Worm (Caenorhabditis elegans) whole organism, L3 larva: ENCODE measurements around the gene srh-235.

Experiments
- R02D3.7 ChIP-seq: fragments of 150-350 bp; optimal IDR thresholded peaks from 2 replicates; lab custom pipeline; 2014; ENCODE audit warnings: missing biosample characterization, missing genetic modification characterization
- aly-2 ChIP-seq: fragments of 150-350 bp; optimal IDR thresholded peaks from 2 replicates; lab custom pipeline; 2014; ENCODE audit warnings: missing biosample characterization, missing genetic modification characterization
- ama-1 ChIP-seq: fragments of 150-350 bp; optimal IDR thresholded peaks from 2 replicates; lab custom pipeline; 2018
- ceh-28 ChIP-seq: fragments of 150-350 bp; optimal IDR thresholded peaks from 2 replicates; lab custom pipeline; 2014; ENCODE audit warnings: missing biosample characterization, missing genetic modification reagents, missing genetic modification characterization
- ceh-82 ChIP-seq: fragments of 150-350 bp; optimal IDR thresholded peaks from 2 replicates; lab custom pipeline; 2014; ENCODE audit warnings: missing biosample characterization, missing genetic modification characterization
- ceh-9 ChIP-seq: sonication (generic microtip); optimal IDR thresholded peaks from 2 replicates; lab custom pipeline; 2018; ENCODE audit warnings: missing biosample characterization, missing genetic modification characterization
- daf-12 ChIP-seq: fragments of 150-350 bp; optimal IDR thresholded peaks from 2 replicates; lab custom pipeline; 2014; ENCODE audit warnings: missing biosample characterization, missing genetic modification reagents, missing genetic modification characterization
- egl-27 ChIP-seq: sonication (generic microtip); optimal IDR thresholded peaks from 4 replicates; lab custom pipeline; 2017; ENCODE audit warnings: missing biosample characterization, missing genetic modification reagents, missing genetic modification characterization
- egl-5 ChIP-seq: fragments of 150-350 bp; optimal IDR thresholded peaks from 2 replicates; lab custom pipeline; 2017; ENCODE audit warnings: missing biosample characterization, missing genetic modification reagents, missing genetic modification characterization, inconsistent platforms
- elt-2 ChIP-seq: sonication (generic microtip); optimal IDR thresholded peaks from 2 replicates; lab custom pipeline; 2016; ENCODE audit warnings: missing genetic modification reagents, mild to moderate bottlenecking, missing genetic modification characterization, missing compliant biosample characterization
- fkh-10 ChIP-seq: sonication (generic microtip); optimal IDR thresholded peaks from 2 replicates; lab custom pipeline; 2017; ENCODE audit warnings: missing biosample characterization, missing genetic modification reagents, missing genetic modification characterization
- fos-1 ChIP-seq: fragments of 150-350 bp; optimal IDR thresholded peaks from 2 replicates; lab custom pipeline; 2014; ENCODE audit warnings: missing biosample characterization, missing genetic modification characterization
- hmg-11 ChIP-seq: sonication (generic microtip); optimal IDR thresholded peaks from 2 replicates; lab custom pipeline; 2016; ENCODE audit warnings: missing genetic modification characterization, missing compliant biosample characterization
- jun-1 ChIP-seq: fragments of 150-350 bp; optimal IDR thresholded peaks from 2 replicates; lab custom pipeline; 2014; ENCODE audit warnings: missing biosample characterization, missing genetic modification reagents, missing genetic modification characterization
- lin-39 ChIP-seq: fragments of 150-350 bp; optimal IDR thresholded peaks from 2 replicates; lab custom pipeline; 2018; ENCODE audit warnings: missing biosample characterization, missing genetic modification reagents, missing genetic modification characterization
- mdl-1 ChIP-seq: fragments of 150-350 bp; optimal IDR thresholded peaks from 2 replicates; lab custom pipeline; 2014; ENCODE audit warnings: missing biosample characterization, missing genetic modification characterization
- mml-1 ChIP-seq: fragments of 150-350 bp; sonication (generic microtip); optimal IDR thresholded peaks from 3 replicates; lab custom pipeline; 2014; ENCODE audit warnings: missing biosample characterization, missing genetic modification characterization
- nhr-11 ChIP-seq: fragments of 150-350 bp; optimal IDR thresholded peaks from 2 replicates; lab custom pipeline; 2014; ENCODE audit warnings: missing biosample characterization, missing genetic modification characterization
- nhr-23 ChIP-seq: fragments of 150-350 bp; optimal IDR thresholded peaks from 2 replicates; lab custom pipeline; 2014; ENCODE audit warnings: missing biosample characterization, missing genetic modification reagents, missing genetic modification characterization
- nhr-25 ChIP-seq: sonication (generic microtip); optimal IDR thresholded peaks from 2 replicates; lab custom pipeline; 2017; ENCODE audit warnings: missing biosample characterization, missing genetic modification characterization
- nhr-28 ChIP-seq: fragments of 150-350 bp; optimal IDR thresholded peaks from 2 replicates; lab custom pipeline; 2014; ENCODE audit warnings: missing biosample characterization, missing genetic modification characterization
- nhr-67 ChIP-seq: fragments of 150-350 bp; optimal IDR thresholded peaks from 2 replicates; lab custom pipeline; 2014; ENCODE audit warnings: missing biosample characterization, missing genetic modification characterization
- nhr-76 ChIP-seq: fragments of 150-350 bp; sonication (generic microtip); optimal IDR thresholded peaks from 5 replicates; lab custom pipeline; 2014; ENCODE audit warnings: missing biosample characterization, missing genetic modification characterization
- nhr-77 ChIP-seq: fragments of 150-350 bp; optimal IDR thresholded peaks from 2 replicates; lab custom pipeline; 2014; ENCODE audit warnings: missing biosample characterization, missing genetic modification characterization
- pqm-1 ChIP-seq: fragments of 150-350 bp; optimal IDR thresholded peaks from 2 replicates; lab custom pipeline; 2017; ENCODE audit warnings: missing biosample characterization, missing genetic modification characterization, inconsistent platforms
- sea-2 ChIP-seq: fragments of 150-350 bp; sonication (generic microtip); optimal IDR thresholded peaks from 4 replicates; lab custom pipeline; 2014; ENCODE audit warnings: missing biosample characterization, missing genetic modification reagents, missing genetic modification characterization
- skn-1 ChIP-seq: fragments of 150-350 bp; optimal IDR thresholded peaks from 2 replicates; lab custom pipeline; 2014; ENCODE audit warnings: missing biosample characterization, missing genetic modification characterization
- snpc-4 ChIP-seq: fragments of 150-350 bp; optimal IDR thresholded peaks from 2 replicates; lab custom pipeline; 2014; ENCODE audit warnings: missing biosample characterization, missing genetic modification characterization
- tbx-2 ChIP-seq: sonication (generic microtip); optimal IDR thresholded peaks from 2 replicates; lab custom pipeline; 2016; ENCODE audit warnings: mild to moderate bottlenecking, missing genetic modification characterization, missing compliant biosample characterization
- unc-39 ChIP-seq: sonication (generic microtip); optimal IDR thresholded peaks from 4 replicates; lab custom pipeline; 2017; ENCODE audit warnings: missing biosample characterization, missing genetic modification characterization
- unc-62 ChIP-seq: fragments of 150-350 bp; sonication (generic microtip); optimal IDR thresholded peaks from 4 replicates; lab custom pipeline; 2014; ENCODE audit warnings: missing biosample characterization, missing genetic modification reagents, missing genetic modification characterization
- zag-1 ChIP-seq: fragments of 150-350 bp; optimal IDR thresholded peaks from 2 replicates; lab custom pipeline; 2014; ENCODE audit warnings: missing biosample characterization, missing genetic modification characterization
- ztf-11 ChIP-seq: fragments of 150-350 bp; optimal IDR thresholded peaks from 2 replicates; lab custom pipeline; 2014; ENCODE audit warnings: missing biosample characterization, missing genetic modification characterization
- ztf-4 ChIP-seq: fragments of 150-350 bp; optimal IDR thresholded peaks from 2 replicates; lab custom pipeline; 2014; ENCODE audit warnings: missing biosample characterization, missing genetic modification characterization

The srh-235 gene

ce11 chrV:17471564-17471963 is at the start of gene srh-235:
Gene srh-235, minus strand, starts transcription at chrV:17471664.
- no peak for TF ChIP-seq nhr-76 (tag; lab: Kevin White, UChicago)

- TF ChIP-seq R02D3.7 (tag; lab: Kevin White, UChicago): no peak
- TF ChIP-seq ama-1 (lab: Kevin White, UChicago): no peak
- peak; percentile 29 for TF ChIP-seq elt-2 (tag; lab: Kevin White, UChicago)
- TF ChIP-seq egl-27: no peak
- TF ChIP-seq pqm-1 (tag; lab: Kevin White, UChicago): peak; percentile 69
These were observed 49.3 kb upstream of the srh-235 start, which contains the start of gene fbxa-136 for ce11 chrV:17520735-17521134. Gene fbxa-136, plus strand, starts transcription at chrV:17521035.

ce11 chrV:17513831-17514230 is 42.4 kb upstream of the srh-235 start:
- TF ChIP-seq ceh-82 (tag; lab: Kevin White, UChicago) (no peak), hmg-11 (tag; lab: Kevin White, UChicago) (no peak), tbx-2 (tag; lab: Kevin White, UChicago) (no peak), nhr-28 (tag; lab: Kevin White, UChicago) (no peak), nhr-23 (tag; lab: Kevin White, UChicago) (no peak), ceh-9 (tag; lab: Kevin White, UChicago) (no peak), zag-1 (tag; lab: Kevin White, UChicago) (no peak), egl-5 (no peak), unc-39 (no peak), pqm-1 (tag; lab: Kevin White, UChicago) (no peak), egl-27 (no peak), fos-1 (tag; lab: Kevin White, UChicago) (no peak), daf-12 (no peak)

- TF ChIP-seq pqm-1 (tag; lab: Kevin White, UChicago) (no peak), sea-2 (GFP tag; lab: Kevin White, UChicago) (no peak), skn-1 (tag; lab: Kevin White, UChicago) (no peak), fos-1 (tag; lab: Kevin White, UChicago) (no peak), ztf-11 (no peak), nhr-76 (tag; lab: Kevin White, UChicago) (no peak), ama-1 (lab: Kevin White, UChicago) (no peak), ceh-28 (no peak), snpc-4 (tag; lab: Kevin White, UChicago) (no peak), nhr-11 (no peak), egl-27 (no peak), tbx-2 (tag; lab: Kevin White, UChicago) (no peak), nhr-23 (tag; lab: Kevin White, UChicago) (no peak), ztf-4 (tag; lab: Kevin White, UChicago) (no peak), lin-39 (no peak), nhr-28 (tag; lab: Kevin White, UChicago) (no peak), nhr-77 (tag; lab: Kevin White, UChicago) (no peak), aly-2 (tag; lab: Kevin White, UChicago) (no peak)
These were observed 41.3 kb upstream of the srh-235 start for ce11 chrV:17512763-17513162.

- TF ChIP-seq nhr-67 (tag; lab: Kevin White, UChicago): no peak
- TF ChIP-seq mdl-1 (tag; lab: Kevin White, UChicago): no peak
- no peak for TF ChIP-seq ceh-28
- no peak for TF ChIP-seq mml-1 (tag; lab: Kevin White, UChicago)
- no peak for TF ChIP-seq fkh-10 (GFP tag; lab: Kevin White, UChicago)
- TF ChIP-seq, all 47 proteins: peak for 0
These were observed 37.0 kb upstream of the srh-235 start, which contains the start of gene srw-32 for ce11 chrV:17508493-17508892. Gene srw-32, plus strand, starts transcription at chrV:17508793.

- TF ChIP-seq nhr-25 (tag; lab: Kevin White, UChicago) (no peak), jun-1 (tag; lab: Kevin White, UChicago) (no peak), nhr-23 (tag; lab: Kevin White, UChicago) (no peak), nhr-28 (tag; lab: Kevin White, UChicago) (no peak), unc-62 (GFP tag; lab: Kevin White, UChicago) (no peak), pqm-1 (tag; lab: Kevin White, UChicago) (no peak), sea-2 (GFP tag; lab: Kevin White, UChicago) (no peak), tbx-2 (tag; lab: Kevin White, UChicago) (no peak), nhr-11 (no peak), elt-2 (tag; lab: Kevin White, UChicago) (no peak)
These were observed 34.8 kb upstream of the srh-235 start, which contains the start of gene srw-31 for ce11 chrV:17506289-17506688. Gene srw-31, plus strand, starts transcription at chrV:17506589.
